Worm (Caenorhabditis elegans) whole organism, L4 larva: ENCODE measurements around the gene acn-1.

Experiments used
- D1046.2 ChIP-seq: fragments of 200-800 bp; sonication (Bioruptor generic); IDR thresholded peaks from 2 replicates; pipeline ENCODE4 v1.3.6; 2022; ENCODE audit warnings: missing genetic modification characterization, missing compliant biosample characterization
- F26F4.8 ChIP-seq: fragments of 200-800 bp; sonication (Bioruptor generic); conservative IDR thresholded peaks from 2 replicates; pipeline ENCODE4 v1.3.6; 2022; ENCODE audit warnings: missing genetic modification characterization, missing compliant biosample characterization
- T20F7.1 ChIP-seq: fragments of 200-800 bp; sonication (Bioruptor generic); optimal IDR thresholded peaks from 2 replicates; lab custom pipeline; 2018; ENCODE audit warnings: mild to moderate bottlenecking, missing genetic modification characterization, missing compliant biosample characterization
- T26A8.4 ChIP-seq: fragments of 200-800 bp; sonication (Bioruptor generic); IDR thresholded peaks from 2 replicates; pipeline ENCODE4 v1.3.6; 2022; ENCODE audit warnings: missing genetic modification characterization, missing compliant biosample characterization
- Y105C5A.15 ChIP-seq: fragments of 200-800 bp; sonication (Bioruptor generic); IDR thresholded peaks from 2 replicates; pipeline ENCODE4 v1.3.6; 2022; ENCODE audit warnings: missing genetic modification characterization, missing compliant biosample characterization
- Y48G9A.11 ChIP-seq: fragments of 200-800 bp; sonication (Bioruptor generic); IDR thresholded peaks from 2 replicates; pipeline ENCODE4 v1.3.6; 2022; ENCODE audit warnings: missing genetic modification reagents, missing genetic modification characterization, missing compliant biosample characterization
- Y75B8A.6 ChIP-seq: fragments of 200-800 bp; sonication (Bioruptor generic); IDR thresholded peaks from 2 replicates; pipeline ENCODE4 v1.3.6; 2022; ENCODE audit warnings: missing genetic modification reagents, missing genetic modification characterization, missing compliant biosample characterization
- aha-1 ChIP-seq: fragments of 150-350 bp; peaks from one replicate; lab custom pipeline; 2014; ENCODE audit warnings: missing biosample characterization, missing genetic modification characterization
- attf-4 ChIP-seq: sonication (generic microtip); optimal IDR thresholded peaks from 3 replicates; lab custom pipeline; 2017; ENCODE audit warnings: missing biosample characterization, missing genetic modification characterization
- ceh-62 ChIP-seq: sonication (generic microtip); optimal IDR thresholded peaks from 2 replicates; lab custom pipeline; 2017; ENCODE audit warnings: missing biosample characterization, missing genetic modification characterization
- ces-1 ChIP-seq: fragments of 150-350 bp; sonication (generic microtip); optimal IDR thresholded peaks from 4 replicates; lab custom pipeline; 2014; ENCODE audit warnings: missing biosample characterization, missing genetic modification reagents, missing genetic modification characterization
- ctbp-1 ChIP-seq: fragments of 200-800 bp; sonication (Bioruptor generic); IDR thresholded peaks from 2 replicates; pipeline ENCODE4 v1.3.6; 2022; ENCODE audit warnings: missing genetic modification reagents, missing genetic modification characterization, missing compliant biosample characterization
- daf-12 ChIP-seq: fragments of 150-350 bp; optimal IDR thresholded peaks from 2 replicates; lab custom pipeline; 2014; ENCODE audit warnings: missing biosample characterization, missing genetic modification reagents, missing genetic modification characterization
- daf-16 ChIP-seq, 3 experiments: sonication (generic microtip); optimal IDR thresholded peaks; 2 replicates each; lab custom pipeline; 2016 to 2017; ENCODE audit warnings: missing genetic modification characterization in 3 of 3, missing genetic modification reagents in 3 of 3, mild to moderate bottlenecking in 2 of 3, missing compliant biosample characterization in 2 of 3, missing biosample characterization in 1 of 3, moderate library complexity in 1 of 3
- daf-8 ChIP-seq: fragments of 200-800 bp; sonication (Bioruptor generic); IDR thresholded peaks from 2 replicates; pipeline ENCODE4 v1.3.6; 2022; ENCODE audit warnings: missing genetic modification characterization, missing compliant biosample characterization
- dmd-6 ChIP-seq: fragments of 200-800 bp; sonication (Bioruptor generic); IDR thresholded peaks from 2 replicates; pipeline ENCODE4 v1.3.6; 2022; ENCODE audit warnings: missing genetic modification reagents, missing genetic modification characterization, missing compliant biosample characterization
- dve-1 ChIP-seq: sonication (generic microtip); optimal IDR thresholded peaks from 2 replicates; lab custom pipeline; 2017; ENCODE audit warnings: antibody characterized with exemption, mild to moderate bottlenecking, missing genetic modification characterization, missing compliant biosample characterization; ENCODE audit not compliant: insufficient read depth
- egl-43 ChIP-seq: fragments of 200-800 bp; sonication (Bioruptor generic); IDR thresholded peaks from 2 replicates; pipeline ENCODE4 v1.3.6; 2022; ENCODE audit warnings: missing genetic modification reagents, missing genetic modification characterization, missing compliant biosample characterization
- fos-1 ChIP-seq: fragments of 150-350 bp; optimal IDR thresholded peaks from 2 replicates; lab custom pipeline; 2014; ENCODE audit warnings: missing biosample characterization, missing genetic modification characterization
- hlh-11 ChIP-seq: fragments of 200-800 bp; sonication (Bioruptor generic); optimal IDR thresholded peaks from 2 replicates; lab custom pipeline; 2018; ENCODE audit warnings: mild to moderate bottlenecking, missing genetic modification characterization, missing compliant biosample characterization
- hlh-30 ChIP-seq: sonication (generic microtip); optimal IDR thresholded peaks from 2 replicates; lab custom pipeline; 2017; ENCODE audit warnings: antibody characterized with exemption, mild to moderate bottlenecking, missing genetic modification characterization, missing compliant biosample characterization; ENCODE audit not compliant: insufficient read depth
- lin-1 ChIP-seq: fragments of 200-800 bp; sonication (Bioruptor generic); IDR thresholded peaks from 2 replicates; pipeline ENCODE4 v1.3.6; 2022; ENCODE audit warnings: missing genetic modification reagents, missing genetic modification characterization, missing compliant biosample characterization
- madf-5 ChIP-seq, 2 experiments: fragments of 200-800 bp; sonication (Bioruptor generic); IDR thresholded peaks; 2 replicates each; pipeline ENCODE4 v1.3.6; 2022; ENCODE audit warnings: missing compliant biosample characterization in 2 of 2, missing genetic modification characterization in 2 of 2
- madf-9 ChIP-seq: fragments of 200-800 bp; sonication (Bioruptor generic); conservative IDR thresholded peaks from 2 replicates; pipeline ENCODE4 v1.3.6; 2022; ENCODE audit warnings: missing genetic modification reagents, missing genetic modification characterization, missing compliant biosample characterization
- mdt-29 ChIP-seq: fragments of 200-800 bp; sonication (Bioruptor generic); IDR thresholded peaks from 2 replicates; pipeline ENCODE4 v1.3.6; 2022; ENCODE audit warnings: missing genetic modification reagents, missing genetic modification characterization, missing compliant biosample characterization
- mxl-2 ChIP-seq: fragments of 200-800 bp; sonication (Bioruptor generic); conservative IDR thresholded peaks from 2 replicates; pipeline ENCODE4 v1.3.6; 2022; ENCODE audit warnings: missing genetic modification reagents, missing genetic modification characterization, missing compliant biosample characterization
- nhr-42 ChIP-seq: fragments of 200-800 bp; sonication (Bioruptor generic); IDR thresholded peaks from 2 replicates; pipeline ENCODE4 v1.3.6; 2022; ENCODE audit warnings: missing genetic modification characterization, missing compliant biosample characterization
- nhr-48 ChIP-seq: sonication (generic microtip); optimal IDR thresholded peaks from 2 replicates; lab custom pipeline; 2016; ENCODE audit warnings: mild to moderate bottlenecking, missing genetic modification characterization, missing compliant biosample characterization
- nhr-6 ChIP-seq: fragments of 150-350 bp; optimal IDR thresholded peaks from 2 replicates; lab custom pipeline; 2014; ENCODE audit warnings: missing biosample characterization, missing genetic modification characterization
- pha-4 ChIP-seq, 2 experiments: fragments of 150-350 bp in 1 of 2; fragments of 200-800 bp in 1 of 2; sonication (Bioruptor generic) in 1 of 2; IDR thresholded peaks in 1 of 2; optimal IDR thresholded peaks in 1 of 2; 2 replicates each; pipeline versions ENCODE4 v1.3.6 to Lab custom; 2014 to 2022; ENCODE audit warnings: missing genetic modification characterization in 2 of 2, missing genetic modification reagents in 2 of 2, missing biosample characterization in 1 of 2, missing compliant biosample characterization in 1 of 2
- php-3 ChIP-seq: fragments of 200-800 bp; sonication (Bioruptor generic); IDR thresholded peaks from 2 replicates; pipeline ENCODE4 v1.3.6; 2022; ENCODE audit warnings: missing genetic modification reagents, missing genetic modification characterization, missing compliant biosample characterization
- set-16 ChIP-seq: fragments of 200-800 bp; sonication (Bioruptor generic); IDR thresholded peaks from 2 replicates; pipeline ENCODE4 v1.3.6; 2022; ENCODE audit warnings: missing genetic modification reagents, missing genetic modification characterization, missing compliant biosample characterization
- snpc-1.2 ChIP-seq: fragments of 200-800 bp; sonication (Bioruptor generic); IDR thresholded peaks from 2 replicates; pipeline ENCODE4 v1.3.6; 2022; ENCODE audit warnings: missing genetic modification reagents, missing genetic modification characterization, missing compliant biosample characterization
- tra-1 ChIP-seq: fragments of 200-800 bp; sonication (Bioruptor generic); IDR thresholded peaks from 2 replicates; pipeline ENCODE4 v1.3.6; 2022; ENCODE audit warnings: missing genetic modification reagents, missing genetic modification characterization, missing compliant biosample characterization
- unc-62 ChIP-seq, 3 experiments: fragments of 150-350 bp in 1 of 3; sonication (generic microtip); optimal IDR thresholded peaks in 2 of 3; peaks in 1 of 3; 1 replicate in 1 of 3; 2 replicates in 2 of 3; lab custom pipeline; 2014 to 2017; ENCODE audit warnings: missing biosample characterization in 3 of 3, missing genetic modification characterization in 3 of 3, missing genetic modification reagents in 3 of 3, missing genotype in 1 of 3
- zfp-3 ChIP-seq: fragments of 200-800 bp; sonication (Bioruptor generic); conservative IDR thresholded peaks from 2 replicates; pipeline ENCODE4 v1.3.6; 2022; ENCODE audit warnings: missing genetic modification reagents, missing genetic modification characterization, missing compliant biosample characterization
- ztf-11 ChIP-seq: fragments of 150-350 bp; optimal IDR thresholded peaks from 2 replicates; lab custom pipeline; 2014; ENCODE audit warnings: missing biosample characterization, missing genetic modification characterization

Gene acn-1

ce11 chrX:5102338-5102737 lies 5.5 kb upstream of the acn-1 start:
- TF ChIP-seq zfp-3 (GFP tag; lab: Robert Waterston, UW) = peak; percentile 64; the same call in 1 of the 2 replicates
- TF ChIP-seq T26A8.4 (GFP tag; lab: Robert Waterston, UW) = no peak

ce11 chrX:5100738-5101379 lies 4.0 kb upstream of the acn-1 start, which contains the start of gene vit-2:
Gene vit-2 (plus strand): TSS chrX:5101042.
- TF ChIP-seq zfp-3 (GFP tag; lab: Robert Waterston, UW) (0 out of 2 replicates have a peak, but pooled peaks have one; percentile 45), madf-9 (GFP tag; lab: Robert Waterston, UW) (peak; percentile 26; the same call in 1 of the 2 replicates), mdt-29 (GFP tag; lab: Robert Waterston, UW) (peak; percentile 81), fos-1 (tag; lab: Kevin White, UChicago) (no peak), pha-4 (GFP tag; IDR thresholded peaks at IDR 0.05; lab: Robert Waterston, UW) (0 out of 2 replicates have a peak, but pooled peaks have one; percentile 24), pha-4 (tag; optimal IDR thresholded peaks at IDR 0.05; lab: Kevin White, UChicago) (no peak), T20F7.1 (peak; percentile 30), nhr-42 (GFP tag; lab: Robert Waterston, UW) (no peak), dve-1 (tag; lab: Kevin White, UChicago) (peak; percentile 66), madf-5 (GFP tag; IDR thresholded peaks at IDR 0.05; lab: Robert Waterston, UW) (0 out of 4 replicates have a peak, but pooled peaks of 1 of the 2 experiments have one; percentile 38), set-16 (GFP tag; lab: Robert Waterston, UW) (peak; percentile 91), daf-16 (GFP tag; optimal IDR thresholded peaks at IDR 0.05; lab: Kevin White, UChicago) (peak in 1 of 2 experiments; percentile 57), daf-16 (tag; optimal IDR thresholded peaks at IDR 0.05; lab: Kevin White, UChicago) (no peak), Y75B8A.6 (GFP tag; lab: Robert Waterston, UW) (0 out of 2 replicates have a peak, but pooled peaks have one; percentile 42), egl-43 (GFP tag; lab: Robert Waterston, UW) (0 out of 2 replicates have a peak, but pooled peaks have one; percentile 26), snpc-1.2 (GFP tag; lab: Robert Waterston, UW) (peak; percentile 38; the same call in 1 of the 2 replicates), hlh-11 (peak; percentile 36), daf-12 (no peak), dmd-6 (GFP tag; lab: Robert Waterston, UW) (peak; percentile 88), D1046.2 (peak; percentile 66; the same call in 1 of the 2 replicates), tra-1 (GFP tag; lab: Robert Waterston, UW) (peak; percentile 80), mxl-2 (GFP tag; lab: Robert Waterston, UW) (peak; percentile 63; the same call in 1 of the 2 replicates), attf-4 (tag; lab: Kevin White, UChicago) (no peak), php-3 (GFP tag; lab: Robert Waterston, UW) (peak; percentile 50; the same call in 1 of the 2 replicates), F26F4.8 (GFP tag; lab: Robert Waterston, UW) (no peak), ces-1 (GFP tag; lab: Kevin White, UChicago) (no peak)

ce11 chrX:5098935-5099334 lies 2.1 kb upstream of the acn-1 start:
- no peak for TF ChIP-seq Y48G9A.11 (GFP tag; lab: Robert Waterston, UW)
- TF ChIP-seq daf-16 (GFP tag; optimal IDR thresholded peaks at IDR 0.05; lab: Kevin White, UChicago) = no peak
- no peak for TF ChIP-seq daf-16 (tag; optimal IDR thresholded peaks at IDR 0.05; lab: Kevin White, UChicago)
- peak; percentile 66 for TF ChIP-seq aha-1 (tag; lab: Kevin White, UChicago)

ce11 chrX:5093997-5094396 lies 2.9 kb downstream of the acn-1 start:
- TF ChIP-seq zfp-3 (GFP tag; lab: Robert Waterston, UW) = no peak
- TF ChIP-seq dmd-6 (GFP tag; lab: Robert Waterston, UW) = peak; percentile 50
- TF ChIP-seq ctbp-1 = no peak

ce11 chrX:5087366-5087891 lies 9.4 kb downstream of the acn-1 start, which contains the start of gene pnk-4:
Gene pnk-4 (plus strand): TSS chrX:5087841.
- TF ChIP-seq unc-62 (GFP tag; optimal IDR thresholded peaks at IDR 0.05 in 1 of 2; lab: Kevin White, UChicago) = no peak
- no peak for TF ChIP-seq unc-62 (tag; optimal IDR thresholded peaks at IDR 0.05; lab: Kevin White, UChicago)
- no peak for TF ChIP-seq nhr-6
- peak; percentile 95 for TF ChIP-seq aha-1 (tag; lab: Kevin White, UChicago)
- TF ChIP-seq ceh-62 = no peak
- TF ChIP-seq daf-8 (GFP tag; lab: Robert Waterston, UW) = no peak
- TF ChIP-seq ztf-11 (tag; lab: Kevin White, UChicago) = no peak
- TF ChIP-seq nhr-48 = no peak
- 0 out of 2 replicates have a peak, but pooled peaks have one; percentile 7 for TF ChIP-seq dmd-6 (GFP tag; lab: Robert Waterston, UW)
- no peak for TF ChIP-seq Y105C5A.15 (GFP tag; lab: Robert Waterston, UW)
- TF ChIP-seq hlh-11 = peak; percentile 1
- no peak for TF ChIP-seq lin-1
- TF ChIP-seq hlh-30 (tag; lab: Kevin White, UChicago) = no peak
- peak; percentile 18 for TF ChIP-seq dve-1 (tag; lab: Kevin White, UChicago)
